Worm (Caenorhabditis elegans): ENCODE measurements around the gene str-1.

- no peak for TF ChIP-seq lsy-12 (tag; optimal IDR thresholded peaks at IDR 0.05)
- TF ChIP-seq elt-1 (tag; optimal IDR thresholded peaks at IDR 0.05): no peak
- TF ChIP-seq nfya-1 (tag; optimal IDR thresholded peaks at IDR 0.05; ENCODE audit: insufficient read depth): no peak
- TF ChIP-seq aly-2 (tag; optimal IDR thresholded peaks at IDR 0.05): no peak
- no peak for TF ChIP-seq nhr-25 (tag; optimal IDR thresholded peaks at IDR 0.05)
- no peak for TF ChIP-seq R02D3.7 (tag; optimal IDR thresholded peaks at IDR 0.05)
- no peak for TF ChIP-seq nhr-12 (tag; optimal IDR thresholded peaks at IDR 0.05)
- TF ChIP-seq nhr-67 (tag; optimal IDR thresholded peaks at IDR 0.05): no peak
- no peak for TF ChIP-seq pha-4 (tag; optimal IDR thresholded peaks at IDR 0.05)
- TF ChIP-seq ceh-82 (tag; optimal IDR thresholded peaks at IDR 0.05): no peak
- no peak for TF ChIP-seq lin-15B (tag; optimal IDR thresholded peaks at IDR 0.05)
- TF ChIP-seq fkh-10 (GFP tag; optimal IDR thresholded peaks at IDR 0.05): no peak
- TF ChIP-seq unc-39 (tag; optimal IDR thresholded peaks at IDR 0.05): no peak
Observed at ce11 chrIV:7188030-7188429, 14.4 kb downstream of the str-1 start, which contains the start of gene C42D4.13.

Data from whole organism, L3 larva.